Fruit fly (Drosophila melanogaster) whole organism: ENCODE data around the gene CG15357.

Experiments used
- pan ChIP-seq: fragments of >200 bp; optimal IDR thresholded peaks from 2 replicates; lab custom pipeline; 2017
- psq ChIP-seq: fragments of >200 bp; optimal IDR thresholded peaks from 2 replicates; lab custom pipeline; 2017

- no peak for TF ChIP-seq psq
- TF ChIP-seq pan (lab: Kevin White, UChicago): no peak
Observed at dm6 chr2L:1967861-1968260, 22.4 kb upstream of the CG15357 start.
